Fruit fly (Drosophila melanogaster) whole organism, embryonic: ENCODE data around the gene SmydA-9.

ENCODE experiments used
- CG12071 ChIP-seq: fragments of 200-800 bp; sonication (Bioruptor generic); optimal IDR thresholded peaks from 3 replicates; lab custom pipeline; 2018; ENCODE audit warnings: missing biosample characterization, mild to moderate bottlenecking, missing genetic modification characterization
- CG12219 ChIP-seq: fragments of 200-800 bp; sonication (Bioruptor generic); optimal IDR thresholded peaks from 3 replicates; lab custom pipeline; 2018; ENCODE audit warnings: missing biosample characterization, mild to moderate bottlenecking, missing genetic modification characterization
- CG14441 ChIP-seq: fragments of 200-800 bp; sonication (Bioruptor generic); IDR thresholded peaks from 2 replicates; pipeline ENCODE4 v1.3.6; 2022; ENCODE audit warnings: missing biosample characterization, missing genetic modification characterization
- CG15479 ChIP-seq: fragments of 200-800 bp; sonication (Bioruptor generic); optimal IDR thresholded peaks from 3 replicates; lab custom pipeline; 2019; ENCODE audit warnings: missing biosample characterization, mild to moderate bottlenecking, missing genetic modification characterization, moderate library complexity
- CG16813 ChIP-seq: fragments of 200-800 bp; sonication (Bioruptor generic); IDR thresholded peaks from 3 replicates; pipeline ENCODE4 v1.3.6; 2022; ENCODE audit warnings: missing biosample characterization, missing genetic modification characterization; ENCODE audit not compliant: partially characterized antibody
- CG16815 ChIP-seq: fragments of 200-800 bp; sonication (Bioruptor generic); optimal IDR thresholded peaks from 3 replicates; lab custom pipeline; 2017; ENCODE audit warnings: missing biosample characterization, mild to moderate bottlenecking, missing genetic modification characterization
- CG17612 ChIP-seq: fragments of 200-800 bp; sonication (Bioruptor generic); IDR thresholded peaks from 2 replicates; pipeline ENCODE4 v1.3.6; 2022; ENCODE audit warnings: missing biosample characterization, missing genetic modification characterization
- CG17912 ChIP-seq: fragments of 200-800 bp; sonication (Bioruptor generic); optimal IDR thresholded peaks from 2 replicates; lab custom pipeline; 2018; ENCODE audit warnings: missing biosample characterization, mild to moderate bottlenecking, missing genetic modification characterization
- CG18619 ChIP-seq: fragments of 200-800 bp; sonication (Bioruptor generic); optimal IDR thresholded peaks from 3 replicates; lab custom pipeline; 2017; ENCODE audit warnings: missing biosample characterization, mild to moderate bottlenecking, missing genetic modification characterization
- CG2712 ChIP-seq: fragments of 200-800 bp; optimal IDR thresholded peaks from 3 replicates; lab custom pipeline; 2019; ENCODE audit warnings: missing biosample characterization, mild to moderate bottlenecking, missing genetic modification characterization, moderate library complexity
- CG30403 ChIP-seq: fragments of 200-800 bp; sonication (Bioruptor generic); optimal IDR thresholded peaks from 3 replicates; lab custom pipeline; 2016; ENCODE audit warnings: missing biosample characterization, missing genetic modification characterization
- CG31365 ChIP-seq: fragments of 200-800 bp; sonication (Bioruptor generic); optimal IDR thresholded peaks from 2 replicates; lab custom pipeline; 2018; ENCODE audit warnings: missing biosample characterization, mild to moderate bottlenecking, missing genetic modification characterization
- CG31388 ChIP-seq: fragments of 200-800 bp; sonication (Bioruptor generic); optimal IDR thresholded peaks from 2 replicates; lab custom pipeline; 2016; ENCODE audit warnings: missing biosample characterization, missing genetic modification characterization
- CG31441 ChIP-seq: fragments of 200-800 bp; sonication (Bioruptor generic); IDR thresholded peaks from 2 replicates; pipeline ENCODE4 v1.3.6; 2022; ENCODE audit warnings: missing biosample characterization, missing genetic modification characterization
- CG34376 ChIP-seq: fragments of 200-800 bp; sonication (Bioruptor generic); optimal IDR thresholded peaks from 2 replicates; lab custom pipeline; 2018; ENCODE audit warnings: missing biosample characterization, mild to moderate bottlenecking, missing genetic modification characterization
- CG4820 ChIP-seq: fragments of 200-800 bp; sonication (Bioruptor generic); optimal IDR thresholded peaks from 3 replicates; lab custom pipeline; 2016; ENCODE audit warnings: missing biosample characterization, missing genetic modification characterization
- CG6654 ChIP-seq: fragments of 200-800 bp; sonication (Bioruptor generic); optimal IDR thresholded peaks from 2 replicates; lab custom pipeline; 2017; ENCODE audit warnings: missing biosample characterization, mild to moderate bottlenecking, missing genetic modification characterization
- CG7928 ChIP-seq: fragments of 200-800 bp; sonication (Bioruptor generic); optimal IDR thresholded peaks from 2 replicates; lab custom pipeline; 2017; ENCODE audit warnings: missing biosample characterization, mild to moderate bottlenecking, missing genetic modification characterization
- CG8388 ChIP-seq: fragments of 200-800 bp; sonication (Bioruptor generic); optimal IDR thresholded peaks from 2 replicates; lab custom pipeline; 2019; ENCODE audit warnings: missing biosample characterization, mild to moderate bottlenecking, missing genetic modification characterization, moderate library complexity
- CG8924 ChIP-seq: fragments of 200-800 bp; optimal IDR thresholded peaks from 3 replicates; lab custom pipeline; 2019; ENCODE audit warnings: missing biosample characterization, mild to moderate bottlenecking, missing genetic modification characterization, moderate library complexity
- CHES-1-like ChIP-seq: fragments of 200-800 bp; sonication (Bioruptor generic); optimal IDR thresholded peaks from 2 replicates; lab custom pipeline; 2016; ENCODE audit warnings: missing biosample characterization, missing genetic modification characterization
- HHEX ChIP-seq: fragments of 200-800 bp; sonication (Bioruptor generic); optimal IDR thresholded peaks from 3 replicates; lab custom pipeline; 2017; ENCODE audit warnings: missing biosample characterization, mild to moderate bottlenecking, missing genetic modification characterization, missing genetic modification reagents
- HLH3B ChIP-seq: fragments of 200-800 bp; sonication (Bioruptor generic); IDR thresholded peaks from 2 replicates; pipeline ENCODE4 v1.3.6; 2022; ENCODE audit warnings: missing biosample characterization, missing genetic modification characterization
- HLH54F ChIP-seq: fragments of 200-800 bp; sonication (Bioruptor generic); optimal IDR thresholded peaks from 3 replicates; lab custom pipeline; 2016; ENCODE audit warnings: missing biosample characterization, missing genetic modification characterization
- Nf-YB ChIP-seq: fragments of 200-800 bp; sonication (Bioruptor generic); optimal IDR thresholded peaks from 3 replicates; lab custom pipeline; 2019; ENCODE audit warnings: missing biosample characterization, mild to moderate bottlenecking, missing genetic modification characterization, moderate library complexity
- Nf-YC ChIP-seq: fragments of 200-800 bp; optimal IDR thresholded peaks from 3 replicates; lab custom pipeline; 2019; ENCODE audit warnings: missing biosample characterization, mild to moderate bottlenecking, missing genetic modification characterization, moderate library complexity
- Oaz ChIP-seq: fragments of 200-800 bp; sonication (Bioruptor generic); IDR thresholded peaks from 2 replicates; pipeline ENCODE4 v1.3.6; 2022; ENCODE audit warnings: missing biosample characterization, missing genetic modification characterization
- Pdp1 ChIP-seq, 2 experiments: fragments of 200-800 bp; sonication (Bioruptor generic); optimal IDR thresholded peaks; 3 replicates each; lab custom pipeline; 2016; ENCODE audit warnings: missing biosample characterization in 2 of 2, missing genetic modification characterization in 2 of 2, mild to moderate bottlenecking in 1 of 2, moderate library complexity in 1 of 2
- Ptx1 ChIP-seq: fragments of 200-800 bp; sonication (Bioruptor generic); IDR thresholded peaks from 2 replicates; pipeline ENCODE4 v1.3.6; 2022; ENCODE audit warnings: missing biosample characterization, missing genetic modification characterization
- Rfx ChIP-seq: fragments of 200-800 bp; sonication (Bioruptor generic); IDR thresholded peaks from 2 replicates; pipeline ENCODE4 v1.3.6; 2022; ENCODE audit warnings: missing biosample characterization, missing genetic modification characterization
- Scr ChIP-seq: fragments of 200-800 bp; sonication (Bioruptor generic); IDR thresholded peaks from 2 replicates; pipeline ENCODE4 v1.3.6; 2022; ENCODE audit warnings: missing biosample characterization, missing genetic modification characterization; ENCODE audit not compliant: partially characterized antibody
- ac ChIP-seq: fragments of 200-800 bp; sonication (Bioruptor generic); optimal IDR thresholded peaks from 3 replicates; lab custom pipeline; 2017; ENCODE audit warnings: missing biosample characterization, mild to moderate bottlenecking, missing genetic modification characterization
- bigmax ChIP-seq: fragments of 200-800 bp; sonication (Bioruptor generic); optimal IDR thresholded peaks from 2 replicates; lab custom pipeline; 2018; ENCODE audit warnings: missing biosample characterization, mild to moderate bottlenecking, missing genetic modification characterization
- bsh ChIP-seq, 2 experiments: fragments of 200-800 bp; sonication (Bioruptor generic); optimal IDR thresholded peaks; 2 replicates each; lab custom pipeline; 2017 to 2018; ENCODE audit warnings: mild to moderate bottlenecking in 2 of 2, missing biosample characterization in 2 of 2, missing genetic modification characterization in 2 of 2, moderate library complexity in 1 of 2
- dan ChIP-seq: fragments of 200-800 bp; sonication (Bioruptor generic); IDR thresholded peaks from 2 replicates; pipeline ENCODE4 v1.3.6; 2022; ENCODE audit warnings: missing biosample characterization, missing genetic modification characterization
- dimm ChIP-seq: fragments of 200-800 bp; sonication (Bioruptor generic); IDR thresholded peaks from 2 replicates; pipeline ENCODE4 v1.3.6; 2022; ENCODE audit warnings: missing biosample characterization, missing genetic modification characterization
- disco-r ChIP-seq: fragments of 200-800 bp; sonication (Bioruptor generic); optimal IDR thresholded peaks from 2 replicates; lab custom pipeline; 2016; ENCODE audit warnings: missing biosample characterization, missing genetic modification characterization
- esg ChIP-seq: fragments of 200-800 bp; sonication (Bioruptor generic); conservative IDR thresholded peaks from 2 replicates; pipeline ENCODE4 v1.3.6; 2022; ENCODE audit warnings: missing biosample characterization, missing genetic modification characterization
- fd3F ChIP-seq: fragments of 200-800 bp; sonication (Bioruptor generic); optimal IDR thresholded peaks from 2 replicates; lab custom pipeline; 2018; ENCODE audit warnings: missing biosample characterization, mild to moderate bottlenecking, missing genetic modification characterization, moderate library complexity
- hth ChIP-seq: fragments of >200 bp; optimal IDR thresholded peaks from 2 replicates; lab custom pipeline; 2017; ENCODE audit warnings: inconsistent platforms
- lilli ChIP-seq: fragments of 200-800 bp; sonication (Bioruptor generic); optimal IDR thresholded peaks from 3 replicates; lab custom pipeline; 2016; ENCODE audit warnings: missing biosample characterization, missing genetic modification characterization
- luna ChIP-seq: fragments of 200-800 bp; sonication (Bioruptor generic); optimal IDR thresholded peaks from 2 replicates; lab custom pipeline; 2016; ENCODE audit warnings: missing biosample characterization, missing genetic modification characterization
- mirr ChIP-seq: fragments of 200-800 bp; sonication (Bioruptor generic); optimal IDR thresholded peaks from 3 replicates; lab custom pipeline; 2018; ENCODE audit warnings: missing biosample characterization, mild to moderate bottlenecking, missing genetic modification characterization
- nom ChIP-seq: fragments of 200-800 bp; sonication (Bioruptor generic); optimal IDR thresholded peaks from 2 replicates; lab custom pipeline; 2017; ENCODE audit warnings: missing biosample characterization, missing genetic modification characterization, mild to moderate bottlenecking, moderate library complexity, missing genetic modification reagents
- psq ChIP-seq: fragments of 200-800 bp; sonication (Bioruptor generic); optimal IDR thresholded peaks from 2 replicates; lab custom pipeline; 2017; ENCODE audit warnings: missing biosample characterization, missing genetic modification characterization
- pum ChIP-seq: fragments of 200-800 bp; sonication (Bioruptor generic); optimal IDR thresholded peaks from 2 replicates; lab custom pipeline; 2016; ENCODE audit warnings: missing biosample characterization, missing genetic modification characterization
- rib ChIP-seq: fragments of 200-800 bp; sonication (Bioruptor generic); IDR thresholded peaks from 2 replicates; pipeline ENCODE4 v1.3.6; 2022; ENCODE audit warnings: missing biosample characterization, missing genetic modification characterization
- sima ChIP-seq: fragments of 200-800 bp; sonication (Bioruptor generic); optimal IDR thresholded peaks from 2 replicates; lab custom pipeline; 2016; ENCODE audit warnings: missing biosample characterization, missing genetic modification characterization
- tgo ChIP-seq: fragments of 200-800 bp; sonication (Bioruptor generic); IDR thresholded peaks from 3 replicates; pipeline ENCODE4 v1.3.6; 2022; ENCODE audit warnings: missing biosample characterization, missing genetic modification characterization
- tin ChIP-seq: fragments of 200-800 bp; sonication (Bioruptor generic); optimal IDR thresholded peaks from 3 replicates; lab custom pipeline; 2016; ENCODE audit warnings: missing biosample characterization, missing genetic modification characterization
- usp ChIP-seq: fragments of >200 bp; optimal IDR thresholded peaks from 2 replicates; lab custom pipeline; 2017; ENCODE audit warnings: missing biosample characterization, missing genetic modification characterization
- wor ChIP-seq: fragments of 200-800 bp; sonication (Bioruptor generic); IDR thresholded peaks from 2 replicates; pipeline ENCODE4 v1.3.6; 2022; ENCODE audit warnings: missing biosample characterization, missing genetic modification characterization

The SmydA-9 gene

DNA sequence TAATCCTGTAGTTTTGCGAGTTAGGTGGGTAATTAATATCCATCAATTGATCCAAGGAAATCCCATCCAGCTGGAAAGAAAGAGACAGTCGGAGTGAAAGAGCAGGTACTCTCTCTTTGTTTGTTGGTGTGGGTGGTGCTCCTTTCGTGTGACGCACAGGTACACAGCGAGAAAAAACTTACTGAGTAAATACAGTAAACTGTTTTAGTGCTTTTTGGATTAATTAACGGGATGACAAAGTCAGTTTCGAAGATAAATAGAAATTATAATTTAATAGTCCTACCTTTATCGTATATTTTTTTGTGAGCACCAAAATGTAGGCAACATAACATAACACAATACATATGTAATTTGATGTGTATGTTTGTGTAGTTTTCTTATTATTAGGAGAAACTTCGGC, 37.4 kb upstream of the SmydA-9 start (continued):
- TF ChIP-seq CHES-1-like (GFP tag; lab: Kevin White, UChicago): no peak
- TF ChIP-seq Pdp1 (GFP tag; optimal IDR thresholded peaks at IDR 0.05; lab: Kevin White, UChicago): no peak
- no peak for TF ChIP-seq wor (GFP tag; lab: Robert Waterston, UW)
- TF ChIP-seq CG17912 (GFP tag; lab: Kevin White, UChicago): no peak
- no peak for TF ChIP-seq ac (GFP tag; lab: Kevin White, UChicago)
- TF ChIP-seq HLH3B (GFP tag; lab: Robert Waterston, UW): no peak
- TF ChIP-seq CG17612: no peak
- TF ChIP-seq CG15479 (GFP tag; lab: Kevin White, UChicago): no peak
- peak; percentile 13 for TF ChIP-seq CG8388 (GFP tag; lab: Kevin White, UChicago)
- TF ChIP-seq bigmax (GFP tag; lab: Kevin White, UChicago): no peak
- no peak for TF ChIP-seq dimm (GFP tag; lab: Robert Waterston, UW)
- no peak for TF ChIP-seq CG8924 (tag; lab: Kevin White, UChicago)
- TF ChIP-seq Oaz: no peak
- no peak for TF ChIP-seq CG31388 (GFP tag; lab: Kevin White, UChicago)
- no peak for TF ChIP-seq CG7928 (GFP tag; lab: Kevin White, UChicago)
- no peak for TF ChIP-seq Nf-YB (GFP tag; lab: Kevin White, UChicago)
- no peak for TF ChIP-seq dan (GFP tag; lab: Robert Waterston, UW)
- no peak for TF ChIP-seq disco-r (GFP tag; lab: Kevin White, UChicago)
- no peak for TF ChIP-seq CG12071
- no peak for TF ChIP-seq CG30403 (GFP tag; lab: Kevin White, UChicago)
- peak; percentile 55 for TF ChIP-seq CG2712
- TF ChIP-seq CG31441: no peak
- TF ChIP-seq HLH54F (GFP tag; lab: Kevin White, UChicago): no peak
- TF ChIP-seq Nf-YC (tag; lab: Kevin White, UChicago): no peak
- TF ChIP-seq mirr (GFP tag; lab: Kevin White, UChicago): no peak
- no peak for TF ChIP-seq rib (GFP tag; lab: Robert Waterston, UW)
- TF ChIP-seq HHEX (GFP tag; lab: Kevin White, UChicago): no peak
- no peak for TF ChIP-seq nom
- TF ChIP-seq fd3F (GFP tag; lab: Kevin White, UChicago): no peak
- no peak for TF ChIP-seq luna (GFP tag; lab: Kevin White, UChicago)
- TF ChIP-seq CG12219: no peak
- TF ChIP-seq CG18619 (GFP tag; lab: Kevin White, UChicago): no peak
- no peak for TF ChIP-seq CG34376 (GFP tag; lab: Kevin White, UChicago)
- TF ChIP-seq CG6654: no peak
- no peak for TF ChIP-seq lilli (GFP tag; lab: Kevin White, UChicago)
- TF ChIP-seq bsh (GFP tag; optimal IDR thresholded peaks at IDR 0.05; lab: Kevin White, UChicago): peak in 1 of 2 experiments; percentile 46
- TF ChIP-seq Rfx (GFP tag; lab: Robert Waterston, UW): no peak
- TF ChIP-seq Scr (GFP tag; lab: Robert Waterston, UW): no peak
- TF ChIP-seq CG31365 (tag; lab: Kevin White, UChicago): no peak
- no peak for TF ChIP-seq CG16813 (GFP tag; lab: Robert Waterston, UW)
- TF ChIP-seq psq: no peak
- no peak for TF ChIP-seq CG4820 (GFP tag; lab: Kevin White, UChicago)
- TF ChIP-seq sima (GFP tag; lab: Kevin White, UChicago): no peak
- TF ChIP-seq Ptx1 (GFP tag; lab: Robert Waterston, UW): 0 out of 2 replicates have a peak, but pooled peaks have one; percentile 25
- TF ChIP-seq CG16815: no peak
- TF ChIP-seq usp (GFP tag; lab: Kevin White, UChicago): no peak
- peak; percentile 21 for TF ChIP-seq tin
- TF ChIP-seq esg (GFP tag; lab: Robert Waterston, UW): peak; percentile 12; the same call in 1 of the 2 replicates
- TF ChIP-seq hth (lab: Kevin White, UChicago): no peak
- TF ChIP-seq tgo (GFP tag; lab: Robert Waterston, UW): no peak
- TF ChIP-seq pum: no peak
- TF ChIP-seq CG14441 (GFP tag; lab: Robert Waterston, UW): 0 out of 2 replicates have a peak, but pooled peaks have one; percentile 20
